Worm (Caenorhabditis elegans) whole organism, late embryonic: ENCODE data around the gene C30F2.2.

Experiments
- C08G9.2 ChIP-seq: sonication (generic microtip); optimal IDR thresholded peaks from 2 replicates; lab custom pipeline; 2016; ENCODE audit warnings: mild to moderate bottlenecking, missing genetic modification characterization, moderate library complexity, missing compliant biosample characterization
- Y22D7AL.16 ChIP-seq: sonication (generic microtip); optimal IDR thresholded peaks from 2 replicates; lab custom pipeline; 2016; ENCODE audit warnings: missing genetic modification characterization, missing compliant biosample characterization
- ahr-1 ChIP-seq: sonication (generic microtip); optimal IDR thresholded peaks from 2 replicates; lab custom pipeline; 2016; ENCODE audit warnings: missing genetic modification characterization, missing compliant biosample characterization
- ceh-14 ChIP-seq: sonication (generic microtip); optimal IDR thresholded peaks from 2 replicates; lab custom pipeline; 2016; ENCODE audit warnings: missing genotype, missing genetic modification characterization, missing compliant biosample characterization
- dmd-4 ChIP-seq: sonication (generic microtip); optimal IDR thresholded peaks from 2 replicates; lab custom pipeline; 2016; ENCODE audit warnings: borderline replicate concordance, missing genetic modification characterization, missing compliant biosample characterization
- ets-4 ChIP-seq: sonication (generic microtip); optimal IDR thresholded peaks from 2 replicates; lab custom pipeline; 2016; ENCODE audit warnings: missing genetic modification characterization, missing compliant biosample characterization
- fkh-10 ChIP-seq: fragments of 150-350 bp; optimal IDR thresholded peaks from 2 replicates; lab custom pipeline; 2014; ENCODE audit warnings: missing biosample characterization, missing genetic modification reagents, missing genetic modification characterization
- hlh-30 ChIP-seq: sonication (generic microtip); optimal IDR thresholded peaks from 2 replicates; lab custom pipeline; 2017; ENCODE audit warnings: antibody characterized with exemption, missing genetic modification characterization, missing compliant biosample characterization; ENCODE audit not compliant: insufficient read depth
- nfya-1 ChIP-seq: sonication (generic microtip); optimal IDR thresholded peaks from 2 replicates; lab custom pipeline; 2017; ENCODE audit warnings: missing genetic modification characterization, mild to moderate bottlenecking, missing compliant biosample characterization, antibody characterized with exemption, moderate library complexity
- nhr-11 ChIP-seq: fragments of 150-350 bp; optimal IDR thresholded peaks from 2 replicates; lab custom pipeline; 2014; ENCODE audit warnings: missing biosample characterization, missing genetic modification characterization
- pat-9 ChIP-seq: fragments of 200-800 bp; sonication (Bioruptor generic); optimal IDR thresholded peaks from 2 replicates; lab custom pipeline; 2018; ENCODE audit warnings: mild to moderate bottlenecking, missing genetic modification characterization, moderate library complexity, missing compliant biosample characterization
- pha-4 ChIP-seq: fragments of 150-350 bp; optimal IDR thresholded peaks from 2 replicates; lab custom pipeline; 2018; ENCODE audit warnings: missing biosample characterization, missing genetic modification reagents, missing genetic modification characterization
- sdc-2 ChIP-seq: sonication (generic microtip); optimal IDR thresholded peaks from 2 replicates; lab custom pipeline; 2016; ENCODE audit warnings: missing genotype, missing genetic modification characterization, missing compliant biosample characterization
- tbx-2 ChIP-seq: sonication (generic microtip); optimal IDR thresholded peaks from 2 replicates; lab custom pipeline; 2016; ENCODE audit warnings: missing genetic modification characterization, missing compliant biosample characterization

ce11 chrX:16040207-16040716 is 44.8 kb downstream of the C30F2.2 start, which contains the start of gene B0395.3:
- TF ChIP-seq ahr-1 (tag; lab: Kevin White, UChicago): no peak
- peak; percentile 53 for TF ChIP-seq sdc-2 (tag; lab: Kevin White, UChicago)
- no peak for TF ChIP-seq nfya-1
- TF ChIP-seq C08G9.2 (tag; lab: Kevin White, UChicago): no peak
- TF ChIP-seq fkh-10 (GFP tag; lab: Kevin White, UChicago): no peak
- no peak for TF ChIP-seq ets-4 (tag; lab: Kevin White, UChicago)
- TF ChIP-seq pha-4 (tag; lab: Kevin White, UChicago): no peak
- no peak for TF ChIP-seq nhr-11 (tag; lab: Kevin White, UChicago)
- no peak for TF ChIP-seq Y22D7AL.16 (tag; lab: Kevin White, UChicago)
- no peak for TF ChIP-seq dmd-4 (tag; lab: Kevin White, UChicago)
- TF ChIP-seq tbx-2 (tag; lab: Kevin White, UChicago): peak; percentile 32
- TF ChIP-seq pat-9 (tag; lab: Kevin White, UChicago): no peak
- no peak for TF ChIP-seq hlh-30
- peak; percentile 6 for TF ChIP-seq ceh-14
